Worm (Caenorhabditis elegans) whole organism, L4 larva: ENCODE results near the gene tag-314.

Experiments used
- aha-1 ChIP-seq: fragments of 150-350 bp; peaks from one replicate; lab custom pipeline; 2014; ENCODE audit warnings: missing biosample characterization, missing genetic modification characterization
- ceh-28 ChIP-seq: fragments of 150-350 bp; optimal IDR thresholded peaks from 2 replicates; lab custom pipeline; 2014; ENCODE audit warnings: missing biosample characterization, missing genetic modification reagents, missing genetic modification characterization
- ces-1 ChIP-seq: fragments of 150-350 bp; sonication (generic microtip); optimal IDR thresholded peaks from 4 replicates; lab custom pipeline; 2014; ENCODE audit warnings: missing biosample characterization, missing genetic modification reagents, missing genetic modification characterization
- hif-1 ChIP-seq, 2 experiments: sonication (generic microtip); optimal IDR thresholded peaks; 2 replicates each; lab custom pipeline; 2016 to 2017; ENCODE audit warnings: missing compliant biosample characterization in 2 of 2, missing genetic modification characterization in 2 of 2, missing genetic modification reagents in 2 of 2, missing genotype in 2 of 2, mild to moderate bottlenecking in 1 of 2
- lin-15B ChIP-seq: fragments of 150-350 bp; sonication (generic microtip); optimal IDR thresholded peaks from 3 replicates; lab custom pipeline; 2014; ENCODE audit warnings: missing biosample characterization, missing genetic modification characterization
- lin-39 ChIP-seq: fragments of 150-350 bp; optimal IDR thresholded peaks from 2 replicates; lab custom pipeline; 2014; ENCODE audit warnings: missing biosample characterization, missing genetic modification reagents, missing genetic modification characterization
- saeg-2 ChIP-seq: fragments of 200-800 bp; sonication (Bioruptor generic); IDR thresholded peaks from 2 replicates; pipeline ENCODE4 v1.3.6; 2022; ENCODE audit warnings: missing genetic modification reagents, missing genetic modification characterization, missing compliant biosample characterization
- snpc-4 ChIP-seq: fragments of 150-350 bp; optimal IDR thresholded peaks from 2 replicates; lab custom pipeline; 2014; ENCODE audit warnings: missing biosample characterization, missing genetic modification characterization
- unc-39 ChIP-seq: sonication (generic microtip); optimal IDR thresholded peaks from 2 replicates; lab custom pipeline; 2017; ENCODE audit warnings: missing biosample characterization, missing genetic modification characterization
- unc-62 ChIP-seq, 3 experiments: fragments of 150-350 bp in 1 of 3; sonication (generic microtip); optimal IDR thresholded peaks in 2 of 3; peaks in 1 of 3; 1 replicate in 1 of 3; 2 replicates in 2 of 3; lab custom pipeline; 2014 to 2017; ENCODE audit warnings: missing biosample characterization in 3 of 3, missing genetic modification characterization in 3 of 3, missing genetic modification reagents in 3 of 3, missing genotype in 1 of 3
- zfp-3 ChIP-seq: fragments of 200-800 bp; sonication (Bioruptor generic); conservative IDR thresholded peaks from 2 replicates; pipeline ENCODE4 v1.3.6; 2022; ENCODE audit warnings: missing genetic modification reagents, missing genetic modification characterization, missing compliant biosample characterization

DNA sequence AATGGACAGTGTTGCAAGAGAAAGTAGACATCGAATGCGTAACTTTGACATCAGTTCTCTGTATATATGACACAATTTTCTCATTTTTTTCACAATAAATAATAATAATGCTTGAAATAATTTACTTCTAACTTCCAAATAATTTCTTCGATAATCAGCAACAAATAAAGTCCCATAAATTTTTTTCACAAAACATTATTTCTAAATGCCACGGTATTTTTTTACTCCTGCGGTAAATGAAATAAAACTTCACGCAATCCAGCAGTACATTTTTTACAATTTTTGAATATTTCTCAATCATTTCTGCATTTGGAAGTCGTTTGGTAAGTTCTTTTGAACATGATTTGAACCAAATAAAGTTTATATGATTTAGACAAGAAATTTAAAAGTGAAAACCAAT, 44.6 kb downstream of the tag-314 start, which contains the start of gene spe-10:
- no peak for TF ChIP-seq snpc-4 (tag; lab: Kevin White, UChicago)
- no peak for TF ChIP-seq lin-15B
- TF ChIP-seq hif-1 (tag; optimal IDR thresholded peaks at IDR 0.05; lab: Kevin White, UChicago): no peak
- TF ChIP-seq aha-1 (tag; lab: Kevin White, UChicago): no peak
- TF ChIP-seq lin-39 (tag; lab: Kevin White, UChicago): no peak
- no peak for TF ChIP-seq unc-39
- no peak for TF ChIP-seq ceh-28 (tag; lab: Kevin White, UChicago)
- no peak for TF ChIP-seq saeg-2 (GFP tag; lab: Robert Waterston, UW)
- TF ChIP-seq ces-1 (GFP tag; lab: Kevin White, UChicago): no peak
- no peak for TF ChIP-seq unc-62 (GFP tag; optimal IDR thresholded peaks at IDR 0.05 in 1 of 2; lab: Kevin White, UChicago)
- TF ChIP-seq unc-62 (tag; optimal IDR thresholded peaks at IDR 0.05; lab: Kevin White, UChicago): no peak
- TF ChIP-seq zfp-3 (GFP tag; lab: Robert Waterston, UW): no peak
